Worm (Caenorhabditis elegans) whole organism, late embryonic: ENCODE data around the gene srd-58.

Experiments used
- K02D7.2 ChIP-seq: sonication (generic microtip); optimal IDR thresholded peaks from 2 replicates; lab custom pipeline; 2017; ENCODE audit warnings: mild to moderate bottlenecking, missing genetic modification characterization, missing compliant biosample characterization
- ceh-30 ChIP-seq: fragments of 150-350 bp; optimal IDR thresholded peaks from 2 replicates; lab custom pipeline; 2014; ENCODE audit warnings: missing biosample characterization, missing genetic modification characterization
- ceh-34 ChIP-seq: sonication (generic microtip); optimal IDR thresholded peaks from 2 replicates; lab custom pipeline; 2016; ENCODE audit warnings: mild to moderate bottlenecking, missing genetic modification characterization, missing compliant biosample characterization
- elt-2 ChIP-seq: sonication (generic microtip); optimal IDR thresholded peaks from 2 replicates; lab custom pipeline; 2016; ENCODE audit warnings: missing genetic modification reagents, missing genetic modification characterization, missing compliant biosample characterization
- ets-4 ChIP-seq: sonication (generic microtip); optimal IDR thresholded peaks from 2 replicates; lab custom pipeline; 2016; ENCODE audit warnings: missing genetic modification characterization, missing compliant biosample characterization
- hlh-8 ChIP-seq: sonication (generic microtip); optimal IDR thresholded peaks from 2 replicates; lab custom pipeline; 2016; ENCODE audit warnings: missing genotype, missing genetic modification characterization, missing compliant biosample characterization
- mec-3 ChIP-seq: sonication (generic microtip); optimal IDR thresholded peaks from 2 replicates; lab custom pipeline; 2016; ENCODE audit warnings: borderline replicate concordance, missing genetic modification characterization, missing compliant biosample characterization
- nhr-11 ChIP-seq: fragments of 150-350 bp; optimal IDR thresholded peaks from 2 replicates; lab custom pipeline; 2014; ENCODE audit warnings: missing biosample characterization, missing genetic modification characterization
- pha-4 ChIP-seq: fragments of 150-350 bp; optimal IDR thresholded peaks from 2 replicates; lab custom pipeline; 2018; ENCODE audit warnings: missing biosample characterization, missing genetic modification reagents, missing genetic modification characterization
- ref-2 ChIP-seq: sonication (generic microtip); optimal IDR thresholded peaks from 2 replicates; lab custom pipeline; 2016; ENCODE audit warnings: missing genetic modification characterization, missing compliant biosample characterization
- syd-9 ChIP-seq: sonication (generic microtip); optimal IDR thresholded peaks from 2 replicates; lab custom pipeline; 2016; ENCODE audit warnings: mild to moderate bottlenecking, missing genetic modification characterization, moderate library complexity, missing compliant biosample characterization
- unc-55 ChIP-seq: sonication (generic microtip); optimal IDR thresholded peaks from 2 replicates; lab custom pipeline; 2017; ENCODE audit warnings: missing biosample characterization, missing genetic modification reagents, missing genetic modification characterization

DNA sequence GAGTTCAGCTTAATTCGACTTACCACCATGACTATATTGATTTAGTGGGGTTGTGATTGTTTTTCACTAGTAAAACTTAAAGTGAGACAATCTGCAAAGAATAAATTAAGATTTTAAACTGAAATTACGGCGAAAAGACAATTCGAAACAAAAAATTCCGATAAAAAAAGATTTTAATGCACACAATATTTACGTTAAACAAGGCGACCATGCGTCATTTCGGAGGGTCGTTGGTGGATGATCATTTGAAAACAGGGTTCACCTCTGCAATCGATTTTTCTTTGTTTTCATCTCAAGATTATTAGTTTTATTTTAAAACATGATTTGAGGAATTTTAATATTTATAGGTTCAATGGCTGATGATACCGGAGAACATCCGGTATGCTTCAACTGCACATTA is 48.2 kb upstream of the srd-58 start, which contains the start of gene lsm-4:
- TF ChIP-seq hlh-8 (tag; lab: Kevin White, UChicago) (no peak), mec-3 (no peak), ceh-30 (tag; lab: Kevin White, UChicago) (no peak), pha-4 (no peak), K02D7.2 (tag; lab: Kevin White, UChicago) (no peak), ceh-34 (no peak), ref-2 (no peak), unc-55 (GFP tag; lab: Kevin White, UChicago) (no peak), ets-4 (tag; lab: Kevin White, UChicago) (no peak), elt-2 (tag; lab: Kevin White, UChicago) (no peak), nhr-11 (tag; lab: Kevin White, UChicago) (no peak), syd-9 (tag; lab: Kevin White, UChicago) (no peak)
